Worm (Caenorhabditis elegans): ENCODE results near the gene ddn-3.
"Not testable (repeated sequence)": the region's sequence is repeated elsewhere in the genome, so short reads cannot be mapped to it uniquely, and the experiment has no call there.

The ddn-3 gene

ce11 chrV:14308164-14308563 is 2.9 kb downstream of the ddn-3 start, which contains the start of gene spig-5:
Gene spig-5, plus strand, starts transcription at chrV:14308464.
- not testable (repeated sequence) for TF ChIP-seq ref-1 (GFP tag; conservative IDR thresholded peaks at IDR 0.05); T22C8.4 (GFP tag; IDR thresholded peaks at IDR 0.05); flt-1 (GFP tag; IDR thresholded peaks at IDR 0.05)

ce11 chrV:14306771-14307170 is 4.2 kb downstream of the ddn-3 start, which contains the start of gene spig-4:
Gene spig-4, minus strand, starts transcription at chrV:14306871.
- TF ChIP-seq klf-2 (GFP tag; conservative IDR thresholded peaks at IDR 0.05); tab-1 (GFP tag; IDR thresholded peaks at IDR 0.05); ztf-29 (GFP tag; IDR thresholded peaks at IDR 0.05): not testable (repeated sequence)

ce11 chrV:14301076-14301475 is 9.9 kb downstream of the ddn-3 start, which contains the start of gene F14D7.6:
Gene F14D7.6, plus strand, starts transcription at chrV:14301413.
- TF ChIP-seq ztf-29 (GFP tag; IDR thresholded peaks at IDR 0.05) (no peak), klf-2 (GFP tag; conservative IDR thresholded peaks at IDR 0.05) (no peak)

- TF ChIP-seq ref-1 (GFP tag; conservative IDR thresholded peaks at IDR 0.05) (no peak), klf-2 (GFP tag; conservative IDR thresholded peaks at IDR 0.05) (no peak), T22C8.4 (GFP tag; IDR thresholded peaks at IDR 0.05) (no peak), flt-1 (GFP tag; IDR thresholded peaks at IDR 0.05) (no peak)
Observed at ce11 chrV:14299569-14300064, 11.4 kb downstream of the ddn-3 start, which contains the start of the genes spig-3 and F14D7.12. Gene spig-3, minus strand, starts transcription at chrV:14299669. Gene F14D7.12, plus strand, starts transcription at chrV:14300014.

ce11 chrV:14296499-14296898 is 14.5 kb downstream of the ddn-3 start, which contains the start of gene F14D7.3:
Gene F14D7.3, plus strand, starts transcription at chrV:14296799.
- no peak for TF ChIP-seq med-1 (GFP tag; optimal IDR thresholded peaks at IDR 0.05; ENCODE audit: insufficient read depth)
- TF ChIP-seq klf-2 (GFP tag; conservative IDR thresholded peaks at IDR 0.05): no peak
- TF ChIP-seq T22C8.4 (GFP tag; IDR thresholded peaks at IDR 0.05): no peak
- no peak for TF ChIP-seq cog-1 (tag; optimal IDR thresholded peaks at IDR 0.05)
- TF ChIP-seq ztf-23 (GFP tag; IDR thresholded peaks at IDR 0.05): no peak
- TF ChIP-seq flt-1 (GFP tag; IDR thresholded peaks at IDR 0.05): no peak
- TF ChIP-seq tab-1 (GFP tag; IDR thresholded peaks at IDR 0.05): no peak
- TF ChIP-seq ztf-29 (GFP tag; IDR thresholded peaks at IDR 0.05): no peak
- no peak for TF ChIP-seq ref-1 (GFP tag; conservative IDR thresholded peaks at IDR 0.05)

ce11 chrV:14294396-14294795 is 16.6 kb downstream of the ddn-3 start, which contains the start of gene F14D7.9:
Gene F14D7.9, plus strand, starts transcription at chrV:14294696.
- TF ChIP-seq ref-1 (GFP tag; conservative IDR thresholded peaks at IDR 0.05) (no peak), ztf-29 (GFP tag; IDR thresholded peaks at IDR 0.05) (no peak), ztf-23 (GFP tag; IDR thresholded peaks at IDR 0.05) (no peak), klf-2 (GFP tag; conservative IDR thresholded peaks at IDR 0.05) (no peak), T22C8.4 (GFP tag; IDR thresholded peaks at IDR 0.05) (no peak), med-1 (GFP tag; optimal IDR thresholded peaks at IDR 0.05; ENCODE audit: insufficient read depth) (no peak), tab-1 (GFP tag; IDR thresholded peaks at IDR 0.05) (no peak)

- TF ChIP-seq klf-2 (GFP tag; conservative IDR thresholded peaks at IDR 0.05): no peak
- TF ChIP-seq ztf-29 (GFP tag; IDR thresholded peaks at IDR 0.05): no peak
- TF ChIP-seq cog-1 (tag; optimal IDR thresholded peaks at IDR 0.05): no peak
- TF ChIP-seq med-1 (GFP tag; optimal IDR thresholded peaks at IDR 0.05; ENCODE audit: insufficient read depth): no peak
- TF ChIP-seq T22C8.4 (GFP tag; IDR thresholded peaks at IDR 0.05): no peak
- no peak for TF ChIP-seq ztf-23 (GFP tag; IDR thresholded peaks at IDR 0.05)
- TF ChIP-seq flt-1 (GFP tag; IDR thresholded peaks at IDR 0.05): no peak
Observed at ce11 chrV:14293667-14294194, 17.3 kb downstream of the ddn-3 start, which contains the start of gene F14D7.2. Gene F14D7.2, minus strand, starts transcription at chrV:14293717.

- no peak for TF ChIP-seq ref-1 (GFP tag; conservative IDR thresholded peaks at IDR 0.05)
- TF ChIP-seq klf-2 (GFP tag; conservative IDR thresholded peaks at IDR 0.05): no peak
- no peak for TF ChIP-seq med-1 (GFP tag; optimal IDR thresholded peaks at IDR 0.05; ENCODE audit: insufficient read depth)
- no peak for TF ChIP-seq flt-1 (GFP tag; IDR thresholded peaks at IDR 0.05)
- no peak for TF ChIP-seq tab-1 (GFP tag; IDR thresholded peaks at IDR 0.05)
- no peak for TF ChIP-seq T22C8.4 (GFP tag; IDR thresholded peaks at IDR 0.05)
- TF ChIP-seq cog-1 (tag; optimal IDR thresholded peaks at IDR 0.05): no peak
- no peak for TF ChIP-seq ztf-29 (GFP tag; IDR thresholded peaks at IDR 0.05)
- no peak for TF ChIP-seq ztf-23 (GFP tag; IDR thresholded peaks at IDR 0.05)
Observed at ce11 chrV:14290636-14291035, 20.4 kb downstream of the ddn-3 start, which contains the start of gene F14D7.18. Gene F14D7.18, minus strand, starts transcription at chrV:14290736.

ce11 chrV:14289363-14289762 is 21.7 kb downstream of the ddn-3 start, which contains the start of gene F14D7.1:
Gene F14D7.1, minus strand, starts transcription at chrV:14289463.
- TF ChIP-seq klf-2 (GFP tag; conservative IDR thresholded peaks at IDR 0.05): no peak
- no peak for TF ChIP-seq T22C8.4 (GFP tag; IDR thresholded peaks at IDR 0.05)
- TF ChIP-seq flt-1 (GFP tag; IDR thresholded peaks at IDR 0.05): no peak
- no peak for TF ChIP-seq ztf-29 (GFP tag; IDR thresholded peaks at IDR 0.05)
- TF ChIP-seq med-1 (GFP tag; optimal IDR thresholded peaks at IDR 0.05; ENCODE audit: insufficient read depth): no peak
- no peak for TF ChIP-seq tab-1 (GFP tag; IDR thresholded peaks at IDR 0.05)
- TF ChIP-seq ref-1 (GFP tag; conservative IDR thresholded peaks at IDR 0.05): no peak
- TF ChIP-seq ztf-23 (GFP tag; IDR thresholded peaks at IDR 0.05): no peak
- TF ChIP-seq cog-1 (tag; optimal IDR thresholded peaks at IDR 0.05): no peak

- no peak for TF ChIP-seq klf-2 (GFP tag; conservative IDR thresholded peaks at IDR 0.05)
- no peak for TF ChIP-seq tab-1 (GFP tag; IDR thresholded peaks at IDR 0.05)
- no peak for TF ChIP-seq T22C8.4 (GFP tag; IDR thresholded peaks at IDR 0.05)
- TF ChIP-seq cog-1 (tag; optimal IDR thresholded peaks at IDR 0.05): no peak
- TF ChIP-seq ztf-23 (GFP tag; IDR thresholded peaks at IDR 0.05): no peak
- no peak for TF ChIP-seq med-1 (GFP tag; optimal IDR thresholded peaks at IDR 0.05; ENCODE audit: insufficient read depth)
- TF ChIP-seq flt-1 (GFP tag; IDR thresholded peaks at IDR 0.05): no peak
- TF ChIP-seq ref-1 (GFP tag; conservative IDR thresholded peaks at IDR 0.05): no peak
- no peak for TF ChIP-seq ztf-29 (GFP tag; IDR thresholded peaks at IDR 0.05)
Observed at ce11 chrV:14285803-14286202, 25.2 kb downstream of the ddn-3 start, which contains the start of gene F40G12.11. Gene F40G12.11, plus strand, starts transcription at chrV:14286171.
